Fruit fly (Drosophila melanogaster) Kc167 (cell line): ENCODE results near the gene Osi13.

ENCODE experiments used
- Myc ChIP-seq: fragments of >200 bp; optimal IDR thresholded peaks from 2 replicates; lab custom pipeline; 2017; ENCODE audit warnings: missing external identifiers
- Sin3A ChIP-seq: fragments of >200 bp; optimal IDR thresholded peaks from 2 replicates; lab custom pipeline; 2018; ENCODE audit warnings: missing external identifiers
- insv ChIP-seq: fragments of >200 bp; optimal IDR thresholded peaks from 3 replicates; lab custom pipeline; 2018; ENCODE audit warnings: missing external identifiers
- psq ChIP-seq: fragments of >200 bp; optimal IDR thresholded peaks from 2 replicates; lab custom pipeline; 2017; ENCODE audit warnings: missing external identifiers

- TF ChIP-seq Sin3A: no peak
- TF ChIP-seq psq (lab: Kevin White, UChicago): no peak
- no peak for TF ChIP-seq Myc
- no peak for TF ChIP-seq insv (lab: Kevin White, UChicago)
Measured at dm6 chr3R:6297164-6297563, 5.6 kb downstream of the Osi13 start.
